Fruit fly (Drosophila melanogaster) S2 (cell line): Measurements from ENCODE around the gene stv.

Source experiments
- CG8478 ChIP-seq: fragments of >200 bp; optimal IDR thresholded peaks from 2 replicates; lab custom pipeline; 2018
- CTCF ChIP-seq, 2 experiments: fragments of >200 bp; optimal IDR thresholded peaks; 2 replicates each; lab custom pipeline; 2018

DNA sequence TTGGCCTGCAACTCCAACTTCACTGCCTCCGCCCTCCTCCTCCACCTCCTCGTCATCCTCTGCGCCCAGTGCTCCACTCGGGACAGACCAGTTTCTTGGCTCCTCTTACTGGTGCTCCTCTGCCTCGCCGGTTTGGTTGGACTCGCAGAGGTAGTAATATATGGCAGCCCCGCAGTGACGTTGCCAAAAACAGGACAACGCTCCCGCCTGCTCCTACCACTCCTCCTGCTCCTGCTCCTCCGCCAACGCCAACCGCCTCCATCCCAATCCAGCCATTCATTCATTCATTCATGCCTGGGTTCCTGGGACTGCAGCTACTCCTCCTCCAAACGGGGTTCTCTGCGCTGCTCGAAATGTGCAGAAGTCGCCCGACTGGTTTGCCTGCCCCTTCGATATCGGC lies 22.2 kb downstream of the stv start:
- no peak for TF ChIP-seq CTCF (optimal IDR thresholded peaks at IDR 0.05; lab: Kevin White, UChicago)
- TF ChIP-seq CG8478, result no peak
